Fruit fly (Drosophila melanogaster): ENCODE results near the gene viaf.

The viaf gene

DNA sequence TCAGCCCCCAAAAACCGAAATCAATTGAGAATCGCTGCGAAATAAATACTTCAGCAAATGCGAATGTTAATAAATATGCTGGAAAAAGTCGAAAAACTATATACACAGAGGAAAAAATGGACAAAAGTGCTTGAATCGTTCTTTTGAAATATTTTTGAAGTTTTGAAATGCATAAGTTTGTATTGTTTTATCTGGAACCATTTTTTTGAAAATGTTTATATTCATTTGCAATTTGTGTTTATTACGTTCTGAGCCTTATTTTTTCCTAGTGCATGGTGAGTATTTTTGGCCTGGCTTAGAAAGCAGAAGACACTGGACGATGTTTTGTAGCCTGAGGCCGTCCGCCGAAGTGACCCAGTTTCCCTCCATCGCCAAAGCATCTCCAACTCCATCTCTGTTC lies 32.0 kb upstream of the viaf start:
- TF ChIP-seq prd (optimal IDR thresholded peaks at IDR 0.05) = no peak
- no peak for TF ChIP-seq prd (GFP tag; IDR thresholded peaks at IDR 0.05)
- no peak for TF ChIP-seq CG4424 (GFP tag; optimal IDR thresholded peaks at IDR 0.05)
- peak; percentile 8 for TF ChIP-seq sens (GFP tag)
- no peak for TF ChIP-seq Dip3 (GFP tag; optimal IDR thresholded peaks at IDR 0.05)
- peak in 1 of 2 experiments; percentile 33 for TF ChIP-seq bsh (GFP tag; optimal IDR thresholded peaks at IDR 0.05)
- no peak for TF ChIP-seq lola (GFP tag; optimal IDR thresholded peaks at IDR 0.05)
- TF ChIP-seq tll (GFP tag; optimal IDR thresholded peaks at IDR 0.05) = no peak
- no peak for TF ChIP-seq tgo (GFP tag; IDR thresholded peaks at IDR 0.05)
- TF ChIP-seq CG13424 (tag; optimal IDR thresholded peaks at IDR 0.05) = no peak
- no peak for TF ChIP-seq CG11504 (tag; optimal IDR thresholded peaks at IDR 0.05)
- TF ChIP-seq Rx (GFP tag; IDR thresholded peaks at IDR 0.05) = no peak
- no peak for TF ChIP-seq Myb (GFP tag; optimal IDR thresholded peaks at IDR 0.05)
- no peak for TF ChIP-seq CG10979 (tag; optimal IDR thresholded peaks at IDR 0.05)
- peak; percentile 6 for TF ChIP-seq CG17359 (tag; optimal IDR thresholded peaks at IDR 0.05)
- peak; percentile 10 for TF ChIP-seq Blimp-1 (GFP tag; optimal IDR thresholded peaks at IDR 0.05)
- TF ChIP-seq CG1603 (tag; optimal IDR thresholded peaks at IDR 0.05) = no peak
- no peak for TF ChIP-seq CG7357 (GFP tag; IDR thresholded peaks at IDR 0.05)
- no peak for TF ChIP-seq ac (GFP tag; optimal IDR thresholded peaks at IDR 0.05)
- no peak for TF ChIP-seq bbx (GFP tag; IDR thresholded peaks at IDR 0.05; ENCODE audit: partially characterized antibody)
- TF ChIP-seq CG11696 (GFP tag; IDR thresholded peaks at IDR 0.05) = no peak
- TF ChIP-seq CG15011 (GFP tag; optimal IDR thresholded peaks at IDR 0.05) = no peak
- no peak for TF ChIP-seq CG14965 (GFP tag; optimal IDR thresholded peaks at IDR 0.05; ENCODE audit: borderline replicate concordance)
- TF ChIP-seq BtbVII (GFP tag; optimal IDR thresholded peaks at IDR 0.05) = no peak
- TF ChIP-seq NC2β (GFP tag; optimal IDR thresholded peaks at IDR 0.05) = no peak
- TF ChIP-seq lbe (GFP tag; optimal IDR thresholded peaks at IDR 0.05) = no peak
- TF ChIP-seq Hr78 (GFP tag; optimal IDR thresholded peaks at IDR 0.05) = no peak
- no peak for TF ChIP-seq zfh2 (GFP tag; optimal IDR thresholded peaks at IDR 0.05)
- no peak for TF ChIP-seq dm (GFP tag; optimal IDR thresholded peaks at IDR 0.05)
- no peak for TF ChIP-seq aop (GFP tag; IDR thresholded peaks at IDR 0.05)
- TF ChIP-seq gfzf (GFP tag; optimal IDR thresholded peaks at IDR 0.05) = no peak
- no peak for TF ChIP-seq shn (GFP tag; optimal IDR thresholded peaks at IDR 0.05)
- TF ChIP-seq en (GFP tag; optimal IDR thresholded peaks at IDR 0.05) = no peak
- TF ChIP-seq ham (GFP tag; IDR thresholded peaks at IDR 0.05) = no peak
- TF ChIP-seq CG17802 (tag; optimal IDR thresholded peaks at IDR 0.05) = no peak
- no peak for TF ChIP-seq CG34224 (GFP tag; IDR thresholded peaks at IDR 0.05; ENCODE audit: partially characterized antibody)
- TF ChIP-seq ems (GFP tag; optimal IDR thresholded peaks at IDR 0.05) = no peak
- TF ChIP-seq repo (GFP tag; optimal IDR thresholded peaks at IDR 0.05) = no peak
- no peak for TF ChIP-seq CG3065 (GFP tag; optimal IDR thresholded peaks at IDR 0.05)
- TF ChIP-seq CG10654 (GFP tag; optimal IDR thresholded peaks at IDR 0.05) = no peak
- TF ChIP-seq sqz (GFP tag; optimal IDR thresholded peaks at IDR 0.05) = no peak
- TF ChIP-seq cato (GFP tag; optimal IDR thresholded peaks at IDR 0.05; ENCODE audit: borderline replicate concordance) = no peak
- TF ChIP-seq seq (GFP tag; IDR thresholded peaks at IDR 0.05) = no peak
- TF ChIP-seq Lim3 (GFP tag; IDR thresholded peaks at IDR 0.05) = no peak
- TF ChIP-seq maf-S (GFP tag; optimal IDR thresholded peaks at IDR 0.05) = no peak
- no peak for TF ChIP-seq ro (GFP tag; IDR thresholded peaks at IDR 0.05)
- peak; percentile 29 for TF ChIP-seq Sox102F (GFP tag; optimal IDR thresholded peaks at IDR 0.05)
- TF ChIP-seq hth (optimal IDR thresholded peaks at IDR 0.05) = no peak
- TF ChIP-seq row (GFP tag; IDR thresholded peaks at IDR 0.05) = 0 out of 3 replicates have a peak, but pooled peaks have one; percentile 9
- no peak for TF ChIP-seq Kr (GFP tag; optimal IDR thresholded peaks at IDR 0.05)
- TF ChIP-seq CG17186 (GFP tag; optimal IDR thresholded peaks at IDR 0.05) = no peak
- TF ChIP-seq Ets65A (GFP tag) = no peak

All from whole organism, embryonic.